Fruit fly (Drosophila melanogaster): ENCODE results near the gene Or71a.

Or71a gene

DNA sequence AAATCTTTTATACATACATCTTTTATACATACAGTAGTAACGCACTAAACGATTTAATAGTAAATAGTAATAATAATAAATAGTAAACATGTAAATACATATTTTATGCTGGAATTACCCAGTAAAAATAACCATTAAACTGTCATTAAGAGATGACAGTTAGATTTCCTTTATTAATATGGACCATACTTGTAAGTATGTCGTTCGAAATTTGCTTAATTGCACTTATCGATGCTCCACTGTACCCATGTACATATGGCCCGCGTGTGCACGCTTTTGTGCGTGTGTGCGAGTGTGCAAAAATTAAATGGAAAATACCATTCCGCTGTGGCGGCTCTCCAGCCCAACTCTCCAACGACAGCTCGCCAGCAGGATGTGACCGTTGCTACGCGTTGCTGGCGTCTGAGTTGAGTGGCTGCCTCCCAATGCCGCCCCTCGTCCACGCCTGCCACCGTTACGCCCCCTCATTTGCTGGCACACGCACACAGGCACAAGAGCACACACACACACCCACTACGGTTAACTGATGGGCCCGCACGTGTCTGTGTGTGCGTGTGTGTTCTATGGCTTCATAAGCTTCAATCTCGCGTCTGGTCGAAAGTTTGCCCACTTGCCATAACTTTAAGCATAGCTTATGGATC, 24.5 kb upstream of the Or71a start (continued):
- TF ChIP-seq MBD-R2 (GFP tag; IDR thresholded peaks at IDR 0.05) (no peak), gro (GFP tag; optimal IDR thresholded peaks at IDR 0.05) (no peak), insv (GFP tag; optimal IDR thresholded peaks at IDR 0.05) (no peak), row (GFP tag; IDR thresholded peaks at IDR 0.05) (peak; percentile 61), CG15601 (tag; optimal IDR thresholded peaks at IDR 0.05) (no peak), cas (GFP tag; IDR thresholded peaks at IDR 0.05) (no peak), CG7839 (tag; optimal IDR thresholded peaks at IDR 0.05) (peak; percentile 12), CG3281 (GFP tag; optimal IDR thresholded peaks at IDR 0.05) (no peak), CG6791 (GFP tag; IDR thresholded peaks at IDR 0.05; ENCODE audit: partially characterized antibody) (no peak), prd (optimal IDR thresholded peaks at IDR 0.05) (no peak), prd (GFP tag; IDR thresholded peaks at IDR 0.05) (peak; percentile 36; the same call in 2 of the 3 replicates), Stat92E (GFP tag; optimal IDR thresholded peaks at IDR 0.05) (no peak), TFAM (GFP tag; optimal IDR thresholded peaks at IDR 0.05) (no peak), bowl (GFP tag; IDR thresholded peaks at IDR 0.05) (no peak), CG11247 (GFP tag; IDR thresholded peaks at IDR 0.05) (0 out of 2 replicates have a peak, but pooled peaks have one; percentile 14), CG7556 (GFP tag; optimal IDR thresholded peaks at IDR 0.05) (no peak), CG3995 (GFP tag; optimal IDR thresholded peaks at IDR 0.05) (no peak), CG7987 (GFP tag; optimal IDR thresholded peaks at IDR 0.05) (no peak), CG32772 (GFP tag; IDR thresholded peaks at IDR 0.05) (0 out of 2 replicates have a peak, but pooled peaks have one; percentile 23), Xbp1 (GFP tag; optimal IDR thresholded peaks at IDR 0.05) (peak; percentile 9), CG17361 (GFP tag; IDR thresholded peaks at IDR 0.05) (no peak), kah (GFP tag; optimal IDR thresholded peaks at IDR 0.05) (no peak), CG17568 (GFP tag; optimal IDR thresholded peaks at IDR 0.05) (no peak), eve (GFP tag; optimal IDR thresholded peaks at IDR 0.05) (no peak), lab (GFP tag; optimal IDR thresholded peaks at IDR 0.05) (peak; percentile 11), H2.0 (GFP tag; IDR thresholded peaks at IDR 0.05) (no peak), CG14050 (GFP tag; IDR thresholded peaks at IDR 0.05) (no peak), CG31224 (GFP tag; IDR thresholded peaks at IDR 0.05) (no peak), Mrtf (GFP tag; IDR thresholded peaks at IDR 0.05) (0 out of 3 replicates have a peak, but pooled peaks have one; percentile 3), unpg (GFP tag; optimal IDR thresholded peaks at IDR 0.05) (peak; percentile 20), CG7963 (GFP tag; IDR thresholded peaks at IDR 0.05; ENCODE audit: partially characterized antibody) (no peak), CG17328 (GFP tag; IDR thresholded peaks at IDR 0.05) (0 out of 2 replicates have a peak, but pooled peaks have one; percentile 14), chm (GFP tag; IDR thresholded peaks at IDR 0.05) (no peak), CG1233 (GFP tag; optimal IDR thresholded peaks at IDR 0.05) (no peak), Ptx1 (GFP tag; IDR thresholded peaks at IDR 0.05) (peak; percentile 30; the same call in 1 of the 2 replicates), cg (GFP tag; optimal IDR thresholded peaks at IDR 0.05) (peak; percentile 63), CG12219 (GFP tag; optimal IDR thresholded peaks at IDR 0.05) (peak; percentile 1), Optix (GFP tag; IDR thresholded peaks at IDR 0.05) (no peak), dmrt99B (tag; optimal IDR thresholded peaks at IDR 0.05) (peak; percentile 26), CG10366 (GFP tag; IDR thresholded peaks at IDR 0.05) (no peak), Chrac-16 (GFP tag; optimal IDR thresholded peaks at IDR 0.05) (no peak), ash1 (GFP tag; optimal IDR thresholded peaks at IDR 0.05) (no peak), CG17912 (GFP tag; optimal IDR thresholded peaks at IDR 0.05) (no peak), chif (GFP tag; optimal IDR thresholded peaks at IDR 0.05) (no peak), lilli (GFP tag; optimal IDR thresholded peaks at IDR 0.05) (no peak), CG6689 (GFP tag; IDR thresholded peaks at IDR 0.05) (peak; percentile 22; the same call in 1 of the 2 replicates), CG4617 (GFP tag; optimal IDR thresholded peaks at IDR 0.05; ENCODE audit: borderline replicate concordance) (no peak), Ssrp (tag; optimal IDR thresholded peaks at IDR 0.05) (peak; percentile 11), CG11695 (GFP tag; IDR thresholded peaks at IDR 0.05) (peak; percentile 28; the same call in 1 of the 3 replicates), vnd (GFP tag; IDR thresholded peaks at IDR 0.05; ENCODE audit: partially characterized antibody) (no peak)
